Worm (Caenorhabditis elegans) whole organism, mixed stage, embryonic: Measurements from ENCODE around the gene sdz-13.

Source experiments
- M03D4.4 ChIP-seq: sonication (generic microtip); optimal IDR thresholded peaks from 2 replicates; lab custom pipeline; 2017; ENCODE audit warnings: mild to moderate bottlenecking, missing genetic modification characterization, missing compliant biosample characterization
- bed-3 ChIP-seq: fragments of 200-800 bp; sonication (Bioruptor generic); optimal IDR thresholded peaks from 3 replicates; lab custom pipeline; 2018; ENCODE audit warnings: mild to moderate bottlenecking, missing genetic modification characterization, moderate library complexity, missing compliant biosample characterization
- blmp-1 ChIP-seq: fragments of 150-350 bp; optimal IDR thresholded peaks from 2 replicates; lab custom pipeline; 2014; ENCODE audit warnings: missing biosample characterization, missing genetic modification characterization
- ces-1 ChIP-seq: fragments of 150-350 bp; optimal IDR thresholded peaks from 2 replicates; lab custom pipeline; 2014; ENCODE audit warnings: missing biosample characterization, missing genetic modification reagents, missing genetic modification characterization
- cnd-1 ChIP-seq: fragments of 200-800 bp; sonication (Bioruptor generic); optimal IDR thresholded peaks from 2 replicates; lab custom pipeline; 2018; ENCODE audit warnings: mild to moderate bottlenecking, missing genetic modification characterization, missing compliant biosample characterization
- elt-1 ChIP-seq: sonication (generic microtip); optimal IDR thresholded peaks from 2 replicates; lab custom pipeline; 2017; ENCODE audit warnings: missing genetic modification characterization, mild to moderate bottlenecking, missing compliant biosample characterization, antibody characterized with exemption, moderate library complexity, borderline replicate concordance; ENCODE audit not compliant: insufficient read depth
- elt-3 ChIP-seq: fragments of 150-350 bp; optimal IDR thresholded peaks from 2 replicates; lab custom pipeline; 2014; ENCODE audit warnings: missing biosample characterization, missing genetic modification characterization
- hlh-1 ChIP-seq: fragments of 150-350 bp; optimal IDR thresholded peaks from 2 replicates; lab custom pipeline; 2014; ENCODE audit warnings: missing biosample characterization, missing genetic modification reagents, missing genetic modification characterization
- lin-13 ChIP-seq: fragments of 150-350 bp; optimal IDR thresholded peaks from 2 replicates; lab custom pipeline; 2014; ENCODE audit warnings: missing biosample characterization, missing genetic modification characterization
- lin-32 ChIP-seq: fragments of 200-800 bp; sonication (Bioruptor generic); optimal IDR thresholded peaks from 2 replicates; lab custom pipeline; 2018; ENCODE audit warnings: mild to moderate bottlenecking, missing genetic modification characterization, missing compliant biosample characterization
- lsy-2 ChIP-seq: fragments of 150-350 bp; optimal IDR thresholded peaks from 2 replicates; lab custom pipeline; 2014; ENCODE audit warnings: missing biosample characterization, missing genetic modification characterization
- mep-1 ChIP-seq: fragments of 150-350 bp; optimal IDR thresholded peaks from 2 replicates; lab custom pipeline; 2017; ENCODE audit warnings: missing biosample characterization, missing genetic modification reagents, missing genetic modification characterization, inconsistent platforms
- mls-2 ChIP-seq: sonication (generic microtip); optimal IDR thresholded peaks from 2 replicates; lab custom pipeline; 2016; ENCODE audit warnings: mild to moderate bottlenecking, missing genetic modification characterization, moderate library complexity, missing compliant biosample characterization
- nhr-2 ChIP-seq: fragments of 150-350 bp; optimal IDR thresholded peaks from 2 replicates; lab custom pipeline; 2014; ENCODE audit warnings: missing biosample characterization, missing genetic modification characterization
- nhr-76 ChIP-seq: sonication (generic microtip); optimal IDR thresholded peaks from 2 replicates; lab custom pipeline; 2017; ENCODE audit warnings: missing biosample characterization, missing genetic modification characterization
- pha-4 ChIP-seq: fragments of 150-350 bp; optimal IDR thresholded peaks from 2 replicates; lab custom pipeline; 2018; ENCODE audit warnings: missing biosample characterization, missing genetic modification reagents, missing genetic modification characterization
- sem-2 ChIP-seq: fragments of 200-800 bp; sonication (Bioruptor generic); optimal IDR thresholded peaks from 2 replicates; lab custom pipeline; 2018; ENCODE audit warnings: mild to moderate bottlenecking, missing genetic modification characterization, missing compliant biosample characterization
- snpc-4 ChIP-seq: fragments of 150-350 bp; optimal IDR thresholded peaks from 2 replicates; lab custom pipeline; 2014; ENCODE audit warnings: missing biosample characterization, missing genetic modification characterization
- sptf-1 ChIP-seq: sonication (generic microtip); optimal IDR thresholded peaks from 2 replicates; lab custom pipeline; 2017; ENCODE audit warnings: mild to moderate bottlenecking, missing genetic modification characterization, moderate library complexity, missing compliant biosample characterization
- tbx-8 ChIP-seq: fragments of 200-800 bp; sonication (Bioruptor generic); optimal IDR thresholded peaks from 2 replicates; lab custom pipeline; 2018; ENCODE audit warnings: mild to moderate bottlenecking, missing genetic modification characterization, moderate library complexity, missing compliant biosample characterization
- unc-120 ChIP-seq: sonication (generic microtip); optimal IDR thresholded peaks from 2 replicates; lab custom pipeline; 2017; ENCODE audit warnings: missing genetic modification characterization, missing compliant biosample characterization; ENCODE audit not compliant: poor library complexity, severe bottlenecking
- unc-39 ChIP-seq: fragments of 150-350 bp; optimal IDR thresholded peaks from 2 replicates; lab custom pipeline; 2014; ENCODE audit warnings: missing biosample characterization, missing genetic modification characterization
- zip-8 ChIP-seq: fragments of 150-350 bp; optimal IDR thresholded peaks from 2 replicates; lab custom pipeline; 2014; ENCODE audit warnings: missing biosample characterization, missing genetic modification characterization

Gene sdz-13

ce11 chrIV:10832148-10832547, 47.3 kb downstream of the sdz-13 start, which contains the start of gene best-15:
Gene best-15 (minus strand): TSS chrIV:10832248.
- no peak for TF ChIP-seq elt-3 (tag; lab: Kevin White, UChicago)
- no peak for TF ChIP-seq M03D4.4 (tag; lab: Kevin White, UChicago)
- no peak for TF ChIP-seq sptf-1 (tag; lab: Kevin White, UChicago)
- no peak for TF ChIP-seq nhr-2 (tag; lab: Kevin White, UChicago)
- no peak for TF ChIP-seq pha-4 (tag; lab: Kevin White, UChicago)
- no peak for TF ChIP-seq zip-8 (tag; lab: Kevin White, UChicago)
- no peak for TF ChIP-seq bed-3 (GFP tag; lab: Kevin White, UChicago)
- TF ChIP-seq tbx-8 (GFP tag; lab: Kevin White, UChicago), result no peak

- no peak for TF ChIP-seq cnd-1 (tag; lab: Kevin White, UChicago)
- no peak for TF ChIP-seq hlh-1
- no peak for TF ChIP-seq unc-39 (tag; lab: Kevin White, UChicago)
- TF ChIP-seq elt-1 (tag; lab: Kevin White, UChicago), result no peak
- TF ChIP-seq lsy-2 (tag; lab: Kevin White, UChicago), result no peak
- no peak for TF ChIP-seq blmp-1 (tag; lab: Kevin White, UChicago)
- no peak for TF ChIP-seq lin-13 (tag; lab: Kevin White, UChicago)
- TF ChIP-seq nhr-2 (tag; lab: Kevin White, UChicago), result no peak
- no peak for TF ChIP-seq lin-32 (GFP tag; lab: Kevin White, UChicago)
- TF ChIP-seq elt-3 (tag; lab: Kevin White, UChicago), result no peak
- TF ChIP-seq ces-1, result no peak
- TF ChIP-seq bed-3 (GFP tag; lab: Kevin White, UChicago), result no peak
- no peak for TF ChIP-seq snpc-4 (tag; lab: Kevin White, UChicago)
- TF ChIP-seq sptf-1 (tag; lab: Kevin White, UChicago), result no peak
- TF ChIP-seq sem-2 (GFP tag; lab: Kevin White, UChicago), result no peak
- TF ChIP-seq unc-120 (tag; lab: Kevin White, UChicago), result no peak
- TF ChIP-seq mep-1 (tag; lab: Kevin White, UChicago), result no peak
- TF ChIP-seq nhr-76 (tag; lab: Kevin White, UChicago), result no peak
- TF ChIP-seq zip-8 (tag; lab: Kevin White, UChicago), result no peak
- TF ChIP-seq mls-2, result no peak
- TF ChIP-seq, all 35 proteins: peak for 0
Measured at ce11 chrIV:10828049-10828448, 51.4 kb downstream of the sdz-13 start, which contains the start of gene npax-3. Gene npax-3 (minus strand): TSS chrIV:10828149.
